Worm (Caenorhabditis elegans) whole organism, young adult: ENCODE measurements around the gene C05B5.8.

Experiments
- B0336.3 ChIP-seq: fragments of 200-800 bp; sonication (Bioruptor generic); IDR thresholded peaks from 2 replicates; pipeline ENCODE4 v1.3.6; 2022; ENCODE audit warnings: missing genetic modification characterization, missing compliant biosample characterization
- C06A6.2 ChIP-seq: fragments of 200-800 bp; sonication (Bioruptor generic); conservative IDR thresholded peaks from 2 replicates; pipeline ENCODE4 v1.3.6; 2022; ENCODE audit warnings: missing genetic modification characterization, missing compliant biosample characterization
- F33H1.4 ChIP-seq: fragments of 200-800 bp; sonication (Bioruptor generic); IDR thresholded peaks from 2 replicates; pipeline ENCODE4 v1.3.6; 2022; ENCODE audit warnings: missing genetic modification reagents, missing genetic modification characterization, missing compliant biosample characterization
- F37B4.10 ChIP-seq: fragments of 200-800 bp; sonication (Bioruptor generic); IDR thresholded peaks from 2 replicates; pipeline ENCODE4 v1.3.6; 2022; ENCODE audit warnings: missing genetic modification characterization, missing compliant biosample characterization
- F49E8.2 ChIP-seq: sonication (generic microtip); optimal IDR thresholded peaks from 3 replicates; lab custom pipeline; 2017; ENCODE audit warnings: missing genetic modification characterization, mild to moderate bottlenecking, missing compliant biosample characterization, antibody characterized with exemption, moderate library complexity; ENCODE audit not compliant: insufficient read depth
- K12H6.12 ChIP-seq: fragments of 200-800 bp; sonication (Bioruptor generic); optimal IDR thresholded peaks from 2 replicates; lab custom pipeline; 2018; ENCODE audit warnings: mild to moderate bottlenecking, missing genetic modification characterization, missing compliant biosample characterization
- Y95B8A.8 ChIP-seq: fragments of 200-800 bp; sonication (Bioruptor generic); IDR thresholded peaks from 2 replicates; pipeline ENCODE4 v1.3.6; 2022; ENCODE audit warnings: missing genetic modification reagents, missing genetic modification characterization, missing compliant biosample characterization
- ZK185.1 ChIP-seq: sonication (generic microtip); optimal IDR thresholded peaks from 2 replicates; lab custom pipeline; 2016; ENCODE audit warnings: mild to moderate bottlenecking, missing genetic modification characterization, missing compliant biosample characterization; ENCODE audit not compliant: poor library complexity, severe bottlenecking
- cebp-1 ChIP-seq, 2 experiments: fragments of 200-800 bp in 1 of 2; sonication (Bioruptor generic) in 1 of 2; sonication (generic microtip) in 1 of 2; IDR thresholded peaks in 1 of 2; optimal IDR thresholded peaks in 1 of 2; 2 replicates each; pipeline versions ENCODE4 v1.3.6 to Lab custom; 2017 to 2022; ENCODE audit warnings: missing compliant biosample characterization in 2 of 2, missing genetic modification characterization in 2 of 2, mild to moderate bottlenecking in 1 of 2, missing genetic modification reagents in 1 of 2, moderate library complexity in 1 of 2
- cebp-2 ChIP-seq: fragments of 200-800 bp; sonication (Bioruptor generic); IDR thresholded peaks from 2 replicates; pipeline ENCODE4 v1.3.6; 2022; ENCODE audit warnings: missing genetic modification characterization, missing compliant biosample characterization
- ceh-100 ChIP-seq: fragments of 200-800 bp; sonication (Bioruptor generic); IDR thresholded peaks from 2 replicates; pipeline ENCODE4 v1.3.6; 2022; ENCODE audit warnings: missing genetic modification reagents, missing genetic modification characterization, missing compliant biosample characterization
- ceh-40 ChIP-seq: fragments of 200-800 bp; sonication (Bioruptor generic); IDR thresholded peaks from 2 replicates; pipeline ENCODE4 v1.3.6; 2022; ENCODE audit warnings: missing genetic modification characterization, missing compliant biosample characterization
- die-1 ChIP-seq: sonication (generic microtip); optimal IDR thresholded peaks from 2 replicates; lab custom pipeline; 2016; ENCODE audit warnings: missing genotype, mild to moderate bottlenecking, missing genetic modification characterization, missing compliant biosample characterization
- dpl-1 ChIP-seq: fragments of 150-350 bp; optimal IDR thresholded peaks from 2 replicates; lab custom pipeline; 2014; ENCODE audit warnings: missing biosample characterization, missing genetic modification reagents, missing genetic modification characterization
- efl-1 ChIP-seq: fragments of 150-350 bp; optimal IDR thresholded peaks from 2 replicates; lab custom pipeline; 2014; ENCODE audit warnings: missing biosample characterization, missing genetic modification reagents, missing genetic modification characterization
- egl-18 ChIP-seq: fragments of 200-800 bp; sonication (Bioruptor generic); IDR thresholded peaks from 2 replicates; pipeline ENCODE4 v1.3.6; 2022; ENCODE audit warnings: missing genetic modification reagents, missing genetic modification characterization, missing compliant biosample characterization
- fkh-3 ChIP-seq: sonication (generic microtip); optimal IDR thresholded peaks from 2 replicates; lab custom pipeline; 2016; ENCODE audit warnings: mild to moderate bottlenecking, missing genetic modification characterization, missing compliant biosample characterization
- him-1 ChIP-seq: sonication (generic microtip); optimal IDR thresholded peaks from 2 replicates; lab custom pipeline; 2016; ENCODE audit warnings: missing genotype, missing genetic modification reagents, missing genetic modification characterization, missing compliant biosample characterization
- hmg-20 ChIP-seq: fragments of 200-800 bp; sonication (Bioruptor generic); IDR thresholded peaks from 2 replicates; pipeline ENCODE4 v1.3.6; 2022; ENCODE audit warnings: missing genetic modification reagents, missing genetic modification characterization, missing compliant biosample characterization
- let-607 ChIP-seq, 2 experiments: fragments of 200-800 bp in 1 of 2; sonication (Bioruptor generic) in 1 of 2; sonication (generic microtip) in 1 of 2; optimal IDR thresholded peaks; 2 replicates each; lab custom pipeline; 2016 to 2018; ENCODE audit warnings: mild to moderate bottlenecking in 2 of 2, missing compliant biosample characterization in 2 of 2, missing genetic modification characterization in 2 of 2, moderate library complexity in 2 of 2, missing genotype in 1 of 2
- lin-26 ChIP-seq: fragments of 200-800 bp; sonication (Bioruptor generic); IDR thresholded peaks from 2 replicates; pipeline ENCODE4 v1.3.6; 2022; ENCODE audit warnings: missing genetic modification reagents, missing genetic modification characterization, missing compliant biosample characterization
- lsl-1 ChIP-seq: fragments of 200-800 bp; sonication (Bioruptor generic); optimal IDR thresholded peaks from 2 replicates; lab custom pipeline; 2018; ENCODE audit warnings: mild to moderate bottlenecking, missing genetic modification characterization, moderate library complexity, missing compliant biosample characterization
- madf-6 ChIP-seq: fragments of 200-800 bp; sonication (Bioruptor generic); IDR thresholded peaks from 2 replicates; pipeline ENCODE4 v1.3.6; 2022; ENCODE audit warnings: missing genetic modification reagents, missing genetic modification characterization, missing compliant biosample characterization
- madf-8 ChIP-seq: fragments of 200-800 bp; sonication (Bioruptor generic); conservative IDR thresholded peaks from 2 replicates; pipeline ENCODE4 v1.3.6; 2022; ENCODE audit warnings: missing genetic modification reagents, missing genetic modification characterization, missing compliant biosample characterization
- mxl-1 ChIP-seq: sonication (generic microtip); optimal IDR thresholded peaks from 2 replicates; lab custom pipeline; 2016; ENCODE audit warnings: missing genetic modification characterization, missing compliant biosample characterization
- nhr-27 ChIP-seq: fragments of 200-800 bp; sonication (Bioruptor generic); optimal IDR thresholded peaks from 2 replicates; lab custom pipeline; 2018; ENCODE audit warnings: mild to moderate bottlenecking, missing genetic modification characterization, moderate library complexity, missing compliant biosample characterization
- rcor-1 ChIP-seq: fragments of 200-800 bp; sonication (Bioruptor generic); IDR thresholded peaks from 2 replicates; pipeline ENCODE4 v1.3.6; 2022; ENCODE audit warnings: missing genetic modification reagents, missing genetic modification characterization, missing compliant biosample characterization
- rec-8 ChIP-seq, 2 experiments: sonication (generic microtip); optimal IDR thresholded peaks; 2 replicates each; lab custom pipeline; 2016; ENCODE audit warnings: mild to moderate bottlenecking in 2 of 2, missing genetic modification characterization in 2 of 2, missing genetic modification reagents in 2 of 2, missing genotype in 2 of 2, missing biosample characterization in 1 of 2, missing compliant biosample characterization in 1 of 2, moderate library complexity in 1 of 2
- snpc-1.3 ChIP-seq: sonication (generic microtip); optimal IDR thresholded peaks from 2 replicates; lab custom pipeline; 2017; ENCODE audit warnings: missing genetic modification characterization, mild to moderate bottlenecking, missing compliant biosample characterization, antibody characterized with exemption, moderate library complexity, missing genotype, missing genetic modification reagents; ENCODE audit not compliant: insufficient read depth
- snpc-3.4 ChIP-seq: sonication (generic microtip); optimal IDR thresholded peaks from 2 replicates; lab custom pipeline; 2017; ENCODE audit warnings: missing genetic modification characterization, mild to moderate bottlenecking, missing compliant biosample characterization, antibody characterized with exemption, moderate library complexity, missing genotype, missing genetic modification reagents
- xnd-1 ChIP-seq: sonication (generic microtip); optimal IDR thresholded peaks from 2 replicates; lab custom pipeline; 2016; ENCODE audit warnings: missing genotype, missing genetic modification reagents, missing genetic modification characterization, missing compliant biosample characterization
- zim-3 ChIP-seq: sonication (generic microtip); optimal IDR thresholded peaks from 2 replicates; lab custom pipeline; 2017; ENCODE audit warnings: mild to moderate bottlenecking, missing genetic modification characterization, moderate library complexity, missing compliant biosample characterization
- ztf-18 ChIP-seq: sonication (generic microtip); optimal IDR thresholded peaks from 2 replicates; lab custom pipeline; 2016; ENCODE audit warnings: missing genotype, mild to moderate bottlenecking, missing genetic modification characterization, missing compliant biosample characterization
- ztf-26 ChIP-seq: sonication (generic microtip); optimal IDR thresholded peaks from 2 replicates; lab custom pipeline; 2017; ENCODE audit warnings: missing genetic modification characterization, missing compliant biosample characterization
- ztf-28 ChIP-seq: fragments of 200-800 bp; sonication (Bioruptor generic); IDR thresholded peaks from 2 replicates; pipeline ENCODE4 v1.3.6; 2022; ENCODE audit warnings: missing genetic modification reagents, missing genetic modification characterization, missing compliant biosample characterization

The C05B5.8 gene

DNA sequence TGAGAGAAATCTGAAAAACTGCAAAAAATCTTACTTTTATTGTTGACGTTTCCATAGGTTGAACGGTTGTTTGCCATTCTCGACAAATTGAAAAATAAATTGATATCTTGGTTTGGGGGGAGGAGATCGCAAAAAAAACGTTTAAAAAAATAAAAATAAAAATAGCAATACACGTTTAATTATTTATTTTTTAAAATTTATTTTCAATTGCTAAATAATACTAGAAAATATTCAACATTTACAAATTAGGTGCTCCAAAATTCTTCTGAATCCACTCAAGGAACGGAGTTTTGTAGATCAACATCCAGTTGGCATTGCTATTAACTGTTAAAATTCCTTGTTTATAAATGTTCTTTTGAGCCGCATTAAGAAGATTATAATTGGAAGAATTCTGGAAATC, 33.4 kb upstream of the C05B5.8 start, which contains the start of gene T16G12.7:
Gene T16G12.7 (minus strand): TSS at position 101 of the 400 bp plus-strand sequence.
- TF ChIP-seq let-607 (tag; optimal IDR thresholded peaks at IDR 0.05; lab: Kevin White, UChicago): no peak
- TF ChIP-seq ceh-40: no peak
- TF ChIP-seq zim-3: no peak
- no peak for TF ChIP-seq him-1 (tag; lab: Kevin White, UChicago)
- TF ChIP-seq F33H1.4 (GFP tag; lab: Robert Waterston, UW): no peak
- no peak for TF ChIP-seq efl-1
- no peak for TF ChIP-seq K12H6.12 (tag; lab: Kevin White, UChicago)
- no peak for TF ChIP-seq fkh-3 (tag; lab: Kevin White, UChicago)
- TF ChIP-seq lin-26 (GFP tag; lab: Robert Waterston, UW): no peak
- TF ChIP-seq madf-8 (GFP tag; lab: Robert Waterston, UW): no peak
- no peak for TF ChIP-seq F37B4.10 (GFP tag; lab: Robert Waterston, UW)

DNA sequence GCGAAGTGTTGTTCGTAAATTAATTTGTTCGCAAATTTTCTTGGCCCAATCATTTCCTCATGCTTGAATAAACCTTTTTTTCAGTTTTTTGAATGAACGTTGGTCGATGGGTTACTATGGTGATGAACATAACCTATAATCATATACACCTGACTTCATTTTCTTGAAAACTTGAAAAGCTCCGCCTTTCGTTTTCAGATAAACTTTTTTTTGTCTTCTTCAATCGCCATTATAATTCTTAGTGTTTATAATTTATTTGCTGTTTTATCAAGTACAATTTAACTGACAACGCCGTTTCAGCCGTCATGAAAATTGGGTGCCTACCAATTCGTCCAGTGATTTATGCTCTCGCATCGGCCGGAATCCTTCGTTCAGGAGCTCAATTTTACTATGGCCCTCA, 30.6 kb upstream of the C05B5.8 start, which contains the start of gene M04D8.7:
Gene M04D8.7 (plus strand): TSS at position 301 of the 400 bp plus-strand sequence.
- TF ChIP-seq F49E8.2 (tag; lab: Kevin White, UChicago): no peak
- TF ChIP-seq snpc-3.4 (tag; lab: Kevin White, UChicago): no peak
- no peak for TF ChIP-seq ztf-18 (tag; lab: Kevin White, UChicago)
- no peak for TF ChIP-seq let-607 (tag; optimal IDR thresholded peaks at IDR 0.05; lab: Kevin White, UChicago)
- no peak for TF ChIP-seq snpc-1.3 (tag; lab: Kevin White, UChicago)
- no peak for TF ChIP-seq dpl-1 (GFP tag; lab: Kevin White, UChicago)
- no peak for TF ChIP-seq die-1 (tag; lab: Kevin White, UChicago)
- TF ChIP-seq xnd-1 (tag; lab: Kevin White, UChicago): no peak
- TF ChIP-seq rcor-1: no peak
- no peak for TF ChIP-seq rec-8 (tag; optimal IDR thresholded peaks at IDR 0.05; lab: Kevin White, UChicago)
- no peak for TF ChIP-seq ceh-100
- no peak for TF ChIP-seq madf-6 (GFP tag; lab: Robert Waterston, UW)
- no peak for TF ChIP-seq him-1 (tag; lab: Kevin White, UChicago)
- TF ChIP-seq lsl-1 (GFP tag; lab: Kevin White, UChicago): no peak
- TF ChIP-seq K12H6.12 (tag; lab: Kevin White, UChicago): no peak

DNA sequence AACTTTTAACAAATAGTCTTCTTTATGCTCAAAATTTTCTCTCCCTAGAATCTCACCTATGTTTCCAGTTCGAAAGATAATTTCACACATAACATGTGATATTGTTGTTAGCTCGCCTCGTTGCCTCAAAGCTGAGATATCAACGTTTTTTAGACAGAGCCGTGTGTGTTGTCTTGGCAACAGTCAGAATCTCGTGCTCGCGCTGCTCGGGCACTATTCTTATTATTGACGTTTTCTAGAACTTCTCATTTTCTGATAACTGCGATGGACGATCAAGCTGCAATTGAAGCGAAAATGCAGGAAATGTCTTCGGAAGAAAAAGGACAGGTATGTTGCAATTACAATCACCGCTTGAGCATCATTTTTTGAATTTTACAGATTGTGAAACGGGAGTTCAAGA, 29.2 kb upstream of the C05B5.8 start, which contains the start of gene xbx-3:
Gene xbx-3 (plus strand): TSS at position 163 of the 400 bp plus-strand sequence.
- TF ChIP-seq ztf-28 (GFP tag; lab: Robert Waterston, UW) (no peak), nhr-27 (tag; lab: Kevin White, UChicago) (no peak), lin-26 (GFP tag; lab: Robert Waterston, UW) (no peak), Y95B8A.8 (GFP tag; lab: Robert Waterston, UW) (no peak), hmg-20 (GFP tag; lab: Robert Waterston, UW) (no peak), B0336.3 (GFP tag; lab: Robert Waterston, UW) (no peak)

DNA sequence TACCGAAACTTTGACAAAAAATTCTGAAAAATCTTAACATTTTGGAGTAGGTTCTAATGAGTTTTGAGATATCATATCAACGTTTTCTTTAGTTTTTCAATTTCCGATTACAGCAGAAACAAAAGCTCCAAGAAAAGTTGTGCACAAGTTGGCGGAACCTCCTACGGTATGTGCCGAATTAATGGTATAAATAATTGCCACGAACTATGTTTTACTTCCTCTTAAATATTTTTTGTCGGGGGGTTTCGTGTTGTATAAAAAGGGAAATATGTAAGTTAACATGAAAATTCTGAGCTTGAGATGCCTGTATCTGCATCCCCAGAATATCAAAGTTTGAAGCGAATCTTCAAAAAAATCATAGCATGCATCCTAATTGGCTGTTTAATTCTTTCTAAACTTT, 27.3 kb upstream of the C05B5.8 start, which contains the start of gene M04D8.8:
Gene M04D8.8 (plus strand): TSS at position 301 of the 400 bp plus-strand sequence.
- TF ChIP-seq mxl-1: no peak
- TF ChIP-seq cebp-2: no peak
- TF ChIP-seq cebp-1 (GFP tag; IDR thresholded peaks at IDR 0.05; lab: Robert Waterston, UW): no peak
- no peak for TF ChIP-seq cebp-1 (tag; optimal IDR thresholded peaks at IDR 0.05; lab: Kevin White, UChicago)
- TF ChIP-seq C06A6.2 (GFP tag; lab: Robert Waterston, UW): no peak
- no peak for TF ChIP-seq ZK185.1
- no peak for TF ChIP-seq egl-18
- no peak for TF ChIP-seq rec-8 (tag; optimal IDR thresholded peaks at IDR 0.05; lab: Kevin White, UChicago)
- TF ChIP-seq ztf-26 (tag; lab: Kevin White, UChicago): no peak
